Fruit fly (Drosophila melanogaster): ENCODE data around the gene sloth1.

Gene sloth1

dm6 chrX:6976364-6976763, 34.8 kb upstream of the sloth1 start (continued):
- peak; percentile 3 for TF ChIP-seq achi (GFP tag; optimal IDR thresholded peaks at IDR 0.05)
- peak; percentile 47 for TF ChIP-seq Met (GFP tag; optimal IDR thresholded peaks at IDR 0.05)
- peak; percentile 36 for TF ChIP-seq topi (GFP tag; optimal IDR thresholded peaks at IDR 0.05)

- no peak for TF ChIP-seq fkh (GFP tag; optimal IDR thresholded peaks at IDR 0.05)
- TF ChIP-seq Met (GFP tag; optimal IDR thresholded peaks at IDR 0.05): no peak
- TF ChIP-seq Hr4 (GFP tag; optimal IDR thresholded peaks at IDR 0.05): no peak
- no peak for TF ChIP-seq cyc (GFP tag; optimal IDR thresholded peaks at IDR 0.05)
- no peak for TF ChIP-seq Eip93F (GFP tag; optimal IDR thresholded peaks at IDR 0.05)
Observed at dm6 chrX:6976911-6977310, 34.2 kb upstream of the sloth1 start.

dm6 chrX:6981470-6981952, 29.6 kb upstream of the sloth1 start:
- TF ChIP-seq CG6808 (GFP tag; optimal IDR thresholded peaks at IDR 0.05): peak; percentile 22
- peak; percentile 32 for TF ChIP-seq CG16779 (tag; optimal IDR thresholded peaks at IDR 0.05)
- TF ChIP-seq fd59A (GFP tag; optimal IDR thresholded peaks at IDR 0.05): no peak
- TF ChIP-seq fkh (GFP tag; optimal IDR thresholded peaks at IDR 0.05): no peak
- TF ChIP-seq spab (GFP tag; optimal IDR thresholded peaks at IDR 0.05): peak; percentile 15
- no peak for TF ChIP-seq CG3032 (tag; optimal IDR thresholded peaks at IDR 0.05)
- TF ChIP-seq CG8632 (GFP tag; optimal IDR thresholded peaks at IDR 0.05): no peak
- TF ChIP-seq CG6792 (GFP tag; optimal IDR thresholded peaks at IDR 0.05): no peak
- TF ChIP-seq dac (GFP tag; optimal IDR thresholded peaks at IDR 0.05): peak; percentile 12
- peak; percentile 72; the same call in 2 of the 3 replicates for TF ChIP-seq CG6163 (GFP tag; IDR thresholded peaks at IDR 0.05)
- TF ChIP-seq Hr39 (GFP tag; optimal IDR thresholded peaks at IDR 0.05): peak; percentile 26
- no peak for TF ChIP-seq Ets96B (tag; optimal IDR thresholded peaks at IDR 0.05)
- TF ChIP-seq lz (GFP tag; optimal IDR thresholded peaks at IDR 0.05): peak; percentile 51
- TF ChIP-seq Met (GFP tag; optimal IDR thresholded peaks at IDR 0.05): peak; percentile 32
- peak; percentile 53 for TF ChIP-seq Hr4 (GFP tag; optimal IDR thresholded peaks at IDR 0.05)
- TF ChIP-seq cyc (GFP tag; optimal IDR thresholded peaks at IDR 0.05): peak; percentile 9
- TF ChIP-seq Smox (GFP tag; optimal IDR thresholded peaks at IDR 0.05): peak; percentile 20
- TF ChIP-seq CG11762 (GFP tag; optimal IDR thresholded peaks at IDR 0.05; ENCODE audit: insufficient read depth): no peak
- TF ChIP-seq acj6 (GFP tag; optimal IDR thresholded peaks at IDR 0.05): peak; percentile 1
- TF ChIP-seq CG4318 (GFP tag; optimal IDR thresholded peaks at IDR 0.05): no peak
- TF ChIP-seq vri (GFP tag; optimal IDR thresholded peaks at IDR 0.05): no peak
- no peak for TF ChIP-seq Ets21C (GFP tag; optimal IDR thresholded peaks at IDR 0.05)
- TF ChIP-seq Sox14 (GFP tag; optimal IDR thresholded peaks at IDR 0.05): peak; percentile 39
- no peak for TF ChIP-seq CG15336 (GFP tag; IDR thresholded peaks at IDR 0.05)
- TF ChIP-seq CG31627 (GFP tag; optimal IDR thresholded peaks at IDR 0.05): peak; percentile 13
- TF ChIP-seq CG10669 (GFP tag; optimal IDR thresholded peaks at IDR 0.05): peak; percentile 9
- no peak for TF ChIP-seq CG1621 (tag; optimal IDR thresholded peaks at IDR 0.05)
- no peak for TF ChIP-seq Blimp-1 (GFP tag; optimal IDR thresholded peaks at IDR 0.05)
- peak; percentile 27 to 45 for TF ChIP-seq ss (GFP tag; optimal IDR thresholded peaks at IDR 0.05)
- TF ChIP-seq CG7368 (GFP tag; optimal IDR thresholded peaks at IDR 0.05): no peak
- TF ChIP-seq dsx (GFP tag; optimal IDR thresholded peaks at IDR 0.05; ENCODE audit: poor library complexity, severe bottlenecking): peak; percentile 17
- peak; percentile 10 for TF ChIP-seq CG34406 (GFP tag; optimal IDR thresholded peaks at IDR 0.05)
- peak; percentile 35 for TF ChIP-seq Sox102F (GFP tag; optimal IDR thresholded peaks at IDR 0.05)
- TF ChIP-seq Eip78C (GFP tag): peak; percentile 71
- TF ChIP-seq achi (GFP tag; optimal IDR thresholded peaks at IDR 0.05): peak; percentile 57
- TF ChIP-seq Gug (GFP tag; IDR thresholded peaks at IDR 0.05): peak; percentile 32; the same call in 1 of the 2 replicates
- no peak for TF ChIP-seq Lpt (GFP tag; optimal IDR thresholded peaks at IDR 0.05)
- TF ChIP-seq net (GFP tag; optimal IDR thresholded peaks at IDR 0.05): peak; percentile 26
- TF ChIP-seq CG6276 (GFP tag; optimal IDR thresholded peaks at IDR 0.05): peak; percentile 16
- TF ChIP-seq fd85E (GFP tag; optimal IDR thresholded peaks at IDR 0.05): no peak
- TF ChIP-seq CG8319 (GFP tag; optimal IDR thresholded peaks at IDR 0.05): no peak
- peak; percentile 27 for TF ChIP-seq svp (GFP tag)
- TF ChIP-seq pdm3 (GFP tag; optimal IDR thresholded peaks at IDR 0.05): peak; percentile 37
- no peak for TF ChIP-seq CG11294 (GFP tag; IDR thresholded peaks at IDR 0.05)
- peak; percentile 41 for TF ChIP-seq OdsH (GFP tag; optimal IDR thresholded peaks at IDR 0.05)
- TF ChIP-seq topi (GFP tag; optimal IDR thresholded peaks at IDR 0.05): peak; percentile 44
